Fruit fly (Drosophila melanogaster) whole organism, embryonic: ENCODE data around the gene HDAC4.
A peak's percentile ranks its signal among the peaks of the same experiment; 100 is the strongest.

Experiments
- Bdp1 ChIP-seq: fragments of 200-800 bp; sonication (Bioruptor generic); optimal IDR thresholded peaks from 3 replicates; lab custom pipeline; 2016; ENCODE audit warnings: missing biosample characterization, missing genetic modification characterization
- Bgb ChIP-seq: fragments of 200-800 bp; sonication (Bioruptor generic); IDR thresholded peaks from 2 replicates; pipeline ENCODE4 v1.3.6; 2022; ENCODE audit warnings: missing biosample characterization, missing genetic modification characterization; ENCODE audit not compliant: partially characterized antibody
- CG11696 ChIP-seq: fragments of 200-800 bp; sonication (Bioruptor generic); IDR thresholded peaks from 2 replicates; pipeline ENCODE4 v1.3.6; 2022; ENCODE audit warnings: missing biosample characterization, missing genetic modification characterization
- CG12104 ChIP-seq: fragments of 200-800 bp; sonication (Bioruptor generic); optimal IDR thresholded peaks from 3 replicates; lab custom pipeline; 2016; ENCODE audit warnings: missing biosample characterization, missing genetic modification characterization
- CG13624 ChIP-seq: fragments of 200-800 bp; sonication (Bioruptor generic); optimal IDR thresholded peaks from 2 replicates; lab custom pipeline; 2016; ENCODE audit warnings: missing biosample characterization, missing genetic modification characterization
- CG13775 ChIP-seq: fragments of 200-800 bp; sonication (Bioruptor generic); optimal IDR thresholded peaks from 3 replicates; lab custom pipeline; 2017; ENCODE audit warnings: missing biosample characterization, mild to moderate bottlenecking, missing genetic modification characterization
- CG14667 ChIP-seq: fragments of 200-800 bp; sonication (Bioruptor generic); IDR thresholded peaks from 2 replicates; pipeline ENCODE4 v1.3.6; 2022; ENCODE audit warnings: missing biosample characterization, missing genetic modification characterization
- CG15514 ChIP-seq: fragments of 200-800 bp; sonication (Bioruptor generic); optimal IDR thresholded peaks from 3 replicates; lab custom pipeline; 2017; ENCODE audit warnings: missing biosample characterization, missing genetic modification characterization, mild to moderate bottlenecking, moderate library complexity, missing genetic modification reagents
- CG16815 ChIP-seq: fragments of 200-800 bp; sonication (Bioruptor generic); optimal IDR thresholded peaks from 3 replicates; lab custom pipeline; 2017; ENCODE audit warnings: missing biosample characterization, mild to moderate bottlenecking, missing genetic modification characterization
- CG16863 ChIP-seq: fragments of 200-800 bp; sonication (Bioruptor generic); optimal IDR thresholded peaks from 3 replicates; lab custom pipeline; 2016; ENCODE audit warnings: missing biosample characterization, missing genetic modification characterization
- CG1792 ChIP-seq: fragments of 200-800 bp; sonication (Bioruptor generic); optimal IDR thresholded peaks from 2 replicates; lab custom pipeline; 2016; ENCODE audit warnings: missing biosample characterization, missing genetic modification characterization
- CG18262 ChIP-seq: fragments of 200-800 bp; optimal IDR thresholded peaks from 3 replicates; lab custom pipeline; 2019; ENCODE audit warnings: missing biosample characterization, mild to moderate bottlenecking, missing genetic modification characterization, moderate library complexity
- CG2116 ChIP-seq: fragments of 200-800 bp; sonication (Bioruptor generic); optimal IDR thresholded peaks from 3 replicates; lab custom pipeline; 2018; ENCODE audit warnings: missing biosample characterization, mild to moderate bottlenecking, missing genetic modification characterization
- CG31224 ChIP-seq: fragments of 200-800 bp; sonication (Bioruptor generic); IDR thresholded peaks from 2 replicates; pipeline ENCODE4 v1.3.6; 2022; ENCODE audit warnings: missing biosample characterization, missing genetic modification characterization
- CG3281 ChIP-seq: fragments of 200-800 bp; sonication (Bioruptor generic); optimal IDR thresholded peaks from 3 replicates; lab custom pipeline; 2017; ENCODE audit warnings: missing biosample characterization, mild to moderate bottlenecking, missing genetic modification characterization
- CG3995 ChIP-seq: fragments of 200-800 bp; sonication (Bioruptor generic); optimal IDR thresholded peaks from 3 replicates; lab custom pipeline; 2016; ENCODE audit warnings: missing biosample characterization, missing genetic modification characterization
- CG4328 ChIP-seq: fragments of 200-800 bp; sonication (Bioruptor generic); optimal IDR thresholded peaks from 3 replicates; lab custom pipeline; 2017; ENCODE audit warnings: missing biosample characterization, missing genetic modification reagents, missing genetic modification characterization
- CG4360 ChIP-seq: fragments of 200-800 bp; sonication (Bioruptor generic); IDR thresholded peaks from 2 replicates; pipeline ENCODE4 v1.3.6; 2022; ENCODE audit warnings: missing biosample characterization, missing genetic modification characterization
- CG4424 ChIP-seq: fragments of 200-800 bp; sonication (Bioruptor generic); optimal IDR thresholded peaks from 3 replicates; lab custom pipeline; 2016; ENCODE audit warnings: missing biosample characterization, missing genetic modification characterization
- CG6272 ChIP-seq: fragments of 200-800 bp; sonication (Bioruptor generic); IDR thresholded peaks from 2 replicates; pipeline ENCODE4 v1.3.6; 2022; ENCODE audit warnings: missing biosample characterization, missing genetic modification characterization
- CG7372 ChIP-seq: fragments of 200-800 bp; sonication (Bioruptor generic); IDR thresholded peaks from 2 replicates; pipeline ENCODE4 v1.3.6; 2022; ENCODE audit warnings: missing biosample characterization, missing genetic modification characterization
- CG8924 ChIP-seq: fragments of 200-800 bp; optimal IDR thresholded peaks from 3 replicates; lab custom pipeline; 2019; ENCODE audit warnings: missing biosample characterization, mild to moderate bottlenecking, missing genetic modification characterization, moderate library complexity
- CG9609 ChIP-seq: fragments of 200-800 bp; sonication (Bioruptor generic); optimal IDR thresholded peaks from 3 replicates; lab custom pipeline; 2016; ENCODE audit warnings: missing biosample characterization, missing genetic modification characterization
- Deaf1 ChIP-seq: fragments of 200-800 bp; optimal IDR thresholded peaks from 3 replicates; lab custom pipeline; 2019; ENCODE audit warnings: missing biosample characterization, mild to moderate bottlenecking, missing genetic modification characterization, moderate library complexity
- Dip2 ChIP-seq: fragments of 200-800 bp; sonication (Bioruptor generic); IDR thresholded peaks from 2 replicates; pipeline ENCODE4 v1.3.6; 2022; ENCODE audit warnings: missing biosample characterization, missing genetic modification characterization
- Dll ChIP-seq: fragments of 200-800 bp; sonication (Bioruptor generic); IDR thresholded peaks from 4 replicates; pipeline ENCODE4 v1.3.6; 2022; ENCODE audit warnings: missing biosample characterization, missing genetic modification characterization; ENCODE audit not compliant: partially characterized antibody
- Ets65A ChIP-seq: fragments of 200-800 bp; sonication (Bioruptor generic); peaks from one replicate; lab custom pipeline; 2016; ENCODE audit warnings: missing biosample characterization, missing genetic modification characterization
- Gsc ChIP-seq: fragments of 200-800 bp; sonication (Bioruptor generic); IDR thresholded peaks from 2 replicates; pipeline ENCODE4 v1.3.6; 2022; ENCODE audit warnings: missing biosample characterization, missing genetic modification characterization
- Hr3 ChIP-seq: fragments of 200-800 bp; sonication (Bioruptor generic); optimal IDR thresholded peaks from 3 replicates; lab custom pipeline; 2016; ENCODE audit warnings: missing biosample characterization, missing genetic modification characterization
- MTF-1 ChIP-seq: fragments of 200-800 bp; sonication (Bioruptor generic); optimal IDR thresholded peaks from 2 replicates; lab custom pipeline; 2018; ENCODE audit warnings: missing biosample characterization, mild to moderate bottlenecking, missing genetic modification characterization, borderline replicate concordance
- Oaz ChIP-seq: fragments of 200-800 bp; sonication (Bioruptor generic); IDR thresholded peaks from 2 replicates; pipeline ENCODE4 v1.3.6; 2022; ENCODE audit warnings: missing biosample characterization, missing genetic modification characterization
- Opbp ChIP-seq: fragments of 200-800 bp; sonication (Bioruptor generic); IDR thresholded peaks from 3 replicates; pipeline ENCODE4 v1.3.6; 2022; ENCODE audit warnings: missing biosample characterization, missing genetic modification characterization; ENCODE audit not compliant: partially characterized antibody
- ab ChIP-seq: fragments of 200-800 bp; sonication (Bioruptor generic); optimal IDR thresholded peaks from 2 replicates; lab custom pipeline; 2016; ENCODE audit warnings: missing biosample characterization, missing genetic modification characterization
- ac ChIP-seq: fragments of 200-800 bp; sonication (Bioruptor generic); optimal IDR thresholded peaks from 3 replicates; lab custom pipeline; 2017; ENCODE audit warnings: missing biosample characterization, mild to moderate bottlenecking, missing genetic modification characterization
- chinmo ChIP-seq: fragments of 200-800 bp; sonication (Bioruptor generic); IDR thresholded peaks from 4 replicates; pipeline ENCODE4 v1.3.6; 2022; ENCODE audit warnings: missing biosample characterization, missing genetic modification characterization; ENCODE audit not compliant: partially characterized antibody
- chm ChIP-seq: fragments of 200-800 bp; sonication (Bioruptor generic); IDR thresholded peaks from 2 replicates; pipeline ENCODE4 v1.3.6; 2022; ENCODE audit warnings: missing biosample characterization, missing genetic modification characterization
- crc ChIP-seq: fragments of 200-800 bp; sonication (Bioruptor generic); optimal IDR thresholded peaks from 2 replicates; lab custom pipeline; 2016; ENCODE audit warnings: missing biosample characterization, missing genetic modification characterization
- dimm ChIP-seq: fragments of 200-800 bp; sonication (Bioruptor generic); IDR thresholded peaks from 2 replicates; pipeline ENCODE4 v1.3.6; 2022; ENCODE audit warnings: missing biosample characterization, missing genetic modification characterization
- emc ChIP-seq: fragments of 200-800 bp; sonication (Bioruptor generic); optimal IDR thresholded peaks from 2 replicates; lab custom pipeline; 2016; ENCODE audit warnings: missing biosample characterization, missing genetic modification characterization
- gcm ChIP-seq: fragments of 200-800 bp; sonication (Bioruptor generic); optimal IDR thresholded peaks from 2 replicates; lab custom pipeline; 2019; ENCODE audit warnings: missing biosample characterization, mild to moderate bottlenecking, missing genetic modification characterization, moderate library complexity
- grau ChIP-seq: fragments of 200-800 bp; optimal IDR thresholded peaks from 3 replicates; lab custom pipeline; 2019; ENCODE audit warnings: missing biosample characterization, mild to moderate bottlenecking, missing genetic modification characterization, moderate library complexity
- kah ChIP-seq: fragments of 200-800 bp; sonication (Bioruptor generic); optimal IDR thresholded peaks from 2 replicates; lab custom pipeline; 2018; ENCODE audit warnings: missing biosample characterization, mild to moderate bottlenecking, missing genetic modification characterization
- mld ChIP-seq: fragments of 200-800 bp; sonication (Bioruptor generic); IDR thresholded peaks from 3 replicates; pipeline ENCODE4 v1.3.6; 2022; ENCODE audit warnings: missing biosample characterization, missing genetic modification characterization; ENCODE audit not compliant: partially characterized antibody
- p53 ChIP-seq: fragments of 200-800 bp; sonication (Bioruptor generic); optimal IDR thresholded peaks from 2 replicates; lab custom pipeline; 2016; ENCODE audit warnings: missing biosample characterization, missing genetic modification characterization
- ranshi ChIP-seq: fragments of 200-800 bp; sonication (Bioruptor generic); IDR thresholded peaks from 2 replicates; pipeline ENCODE4 v1.3.6; 2022; ENCODE audit warnings: missing biosample characterization, missing genetic modification characterization
- salm ChIP-seq: fragments of 200-800 bp; sonication (Bioruptor generic); optimal IDR thresholded peaks from 2 replicates; lab custom pipeline; 2018; ENCODE audit warnings: missing biosample characterization, mild to moderate bottlenecking, missing genetic modification characterization
- scrt ChIP-seq: fragments of 200-800 bp; sonication (Bioruptor generic); optimal IDR thresholded peaks from 2 replicates; lab custom pipeline; 2018; ENCODE audit warnings: missing biosample characterization, mild to moderate bottlenecking, missing genetic modification characterization, moderate library complexity
- sd ChIP-seq: fragments of 200-800 bp; sonication (Bioruptor generic); optimal IDR thresholded peaks from 3 replicates; lab custom pipeline; 2018; ENCODE audit warnings: missing biosample characterization, mild to moderate bottlenecking, missing genetic modification characterization, moderate library complexity
- sima ChIP-seq: fragments of 200-800 bp; sonication (Bioruptor generic); optimal IDR thresholded peaks from 2 replicates; lab custom pipeline; 2016; ENCODE audit warnings: missing biosample characterization, missing genetic modification characterization
- sisA ChIP-seq: fragments of 200-800 bp; sonication (Bioruptor generic); IDR thresholded peaks from 2 replicates; pipeline ENCODE4 v1.3.6; 2022; ENCODE audit warnings: missing biosample characterization, missing genetic modification characterization
- sr ChIP-seq: fragments of 200-800 bp; sonication (Bioruptor generic); IDR thresholded peaks from 3 replicates; pipeline ENCODE4 v1.3.6; 2022; ENCODE audit warnings: missing biosample characterization, missing genetic modification characterization
- yki ChIP-seq: fragments of >200 bp; optimal IDR thresholded peaks from 3 replicates; lab custom pipeline; 2018

HDAC4 gene

DNA sequence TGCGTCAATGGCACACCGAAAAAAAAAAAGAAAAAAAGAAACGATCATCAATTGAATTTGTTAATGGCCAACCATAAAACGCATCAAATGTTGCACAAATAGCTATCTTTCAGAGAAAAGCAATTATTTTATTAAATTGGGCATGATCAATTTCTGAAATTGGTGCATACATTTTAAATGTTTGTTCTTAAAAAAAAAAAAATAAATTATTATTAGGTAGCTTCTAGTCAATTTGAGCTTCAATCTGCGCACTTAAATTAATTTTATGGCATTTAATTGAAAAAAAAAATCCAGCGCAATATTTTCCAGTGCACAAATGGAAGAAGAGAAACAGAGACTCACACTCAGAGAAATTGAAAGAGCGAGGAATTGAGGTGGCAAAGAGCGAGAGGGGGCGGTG is 37.7 kb upstream of the HDAC4 start (continued):
- TF ChIP-seq Dll (no peak), kah (GFP tag; lab: Kevin White, UChicago) (peak; percentile 9), CG12104 (peak; percentile 53), Opbp (no peak), CG3281 (peak; percentile 56), sd (tag; lab: Kevin White, UChicago) (no peak), Bgb (GFP tag; lab: Robert Waterston, UW) (no peak), CG16815 (GFP tag; lab: Kevin White, UChicago) (peak; percentile 39), CG8924 (tag; lab: Kevin White, UChicago) (peak; percentile 65), Ets65A (GFP tag; lab: Kevin White, UChicago) (peak; percentile 93), MTF-1 (GFP tag; lab: Kevin White, UChicago) (no peak), Dip2 (GFP tag; lab: Robert Waterston, UW) (no peak), p53 (GFP tag; lab: Kevin White, UChicago) (no peak), yki (lab: Kevin White, UChicago) (no peak), ranshi (GFP tag; lab: Robert Waterston, UW) (peak; percentile 44; the same call in 1 of the 2 replicates), chm (peak; percentile 47; the same call in 1 of the 2 replicates), CG11696 (0 out of 2 replicates have a peak, but pooled peaks have one; percentile 14), CG4328 (GFP tag; lab: Kevin White, UChicago) (no peak), mld (GFP tag; lab: Robert Waterston, UW) (no peak), ac (GFP tag; lab: Kevin White, UChicago) (no peak), Gsc (GFP tag; lab: Robert Waterston, UW) (no peak), CG18262 (peak; percentile 68), Oaz (GFP tag; lab: Robert Waterston, UW) (0 out of 2 replicates have a peak, but pooled peaks have one; percentile 18), chinmo (GFP tag; lab: Robert Waterston, UW) (no peak), emc (peak; percentile 44), CG15514 (peak; percentile 2), salm (tag; lab: Kevin White, UChicago) (peak; percentile 42), sima (GFP tag; lab: Kevin White, UChicago) (no peak), crc (GFP tag; lab: Kevin White, UChicago) (peak; percentile 20), CG1792 (GFP tag; lab: Kevin White, UChicago) (peak; percentile 62), CG13775 (GFP tag; lab: Kevin White, UChicago) (peak; percentile 66), CG14667 (GFP tag; lab: Robert Waterston, UW) (no peak), CG2116 (GFP tag; lab: Kevin White, UChicago) (peak; percentile 26), CG4360 (GFP tag; lab: Robert Waterston, UW) (no peak), CG9609 (GFP tag; lab: Kevin White, UChicago) (peak; percentile 47), Hr3 (peak; percentile 58), gcm (no peak), CG3995 (GFP tag; lab: Kevin White, UChicago) (no peak), sisA (GFP tag; lab: Robert Waterston, UW) (peak; percentile 67), CG31224 (GFP tag; lab: Robert Waterston, UW) (0 out of 2 replicates have a peak, but pooled peaks have one; percentile 21), CG13624 (GFP tag; lab: Kevin White, UChicago) (peak; percentile 57), grau (tag; lab: Kevin White, UChicago) (peak; percentile 74), scrt (GFP tag; lab: Kevin White, UChicago) (peak; percentile 53), CG6272 (no peak), CG4424 (GFP tag; lab: Kevin White, UChicago) (peak; percentile 67), Bdp1 (peak; percentile 11), dimm (no peak), Deaf1 (tag; lab: Kevin White, UChicago) (peak; percentile 22), CG7372 (no peak), ab (no peak), CG16863 (peak; percentile 63), sr (GFP tag; lab: Robert Waterston, UW) (no peak)
